Worm (Caenorhabditis elegans) whole organism, L1 larva: ENCODE results near the gene R03E9.2.

Experiments used
- C04F5.9 ChIP-seq: sonication (generic microtip); optimal IDR thresholded peaks from 2 replicates; lab custom pipeline; 2016; ENCODE audit warnings: missing genetic modification characterization, missing compliant biosample characterization
- aly-2 ChIP-seq: fragments of 150-350 bp; optimal IDR thresholded peaks from 2 replicates; lab custom pipeline; 2014; ENCODE audit warnings: missing biosample characterization, missing genetic modification characterization
- egl-13 ChIP-seq: sonication (generic microtip); optimal IDR thresholded peaks from 2 replicates; lab custom pipeline; 2016; ENCODE audit warnings: missing genotype, missing genetic modification reagents, missing genetic modification characterization, missing compliant biosample characterization
- ets-5 ChIP-seq: fragments of 200-800 bp; sonication (Bioruptor generic); IDR thresholded peaks from 2 replicates; pipeline ENCODE4 v1.3.6; 2022; ENCODE audit warnings: missing genetic modification characterization, missing compliant biosample characterization
- jun-1 ChIP-seq: fragments of 150-350 bp; optimal IDR thresholded peaks from 2 replicates; lab custom pipeline; 2014; ENCODE audit warnings: missing biosample characterization, missing genetic modification reagents, missing genetic modification characterization
- lin-39 ChIP-seq: fragments of 150-350 bp; optimal IDR thresholded peaks from 2 replicates; lab custom pipeline; 2014; ENCODE audit warnings: missing biosample characterization, missing genetic modification reagents, missing genetic modification characterization
- nhr-71 ChIP-seq: sonication (generic microtip); optimal IDR thresholded peaks from 2 replicates; lab custom pipeline; 2016; ENCODE audit warnings: mild to moderate bottlenecking, missing genetic modification characterization, moderate library complexity, missing compliant biosample characterization
- pqm-1 ChIP-seq: sonication (generic microtip); optimal IDR thresholded peaks from 3 replicates; lab custom pipeline; 2017; ENCODE audit warnings: missing biosample characterization, missing genetic modification characterization
- snpc-4 ChIP-seq: fragments of 150-350 bp; optimal IDR thresholded peaks from 2 replicates; lab custom pipeline; 2014; ENCODE audit warnings: missing biosample characterization, missing genetic modification characterization
- sptf-1 ChIP-seq: fragments of 150-350 bp; optimal IDR thresholded peaks from 2 replicates; lab custom pipeline; 2014; ENCODE audit warnings: missing biosample characterization, missing genetic modification characterization
- unc-86 ChIP-seq: sonication (generic microtip); optimal IDR thresholded peaks from 2 replicates; lab custom pipeline; 2016; ENCODE audit warnings: missing genetic modification characterization, missing compliant biosample characterization
- zip-4 ChIP-seq: fragments of 200-800 bp; sonication (Bioruptor generic); optimal IDR thresholded peaks from 2 replicates; lab custom pipeline; 2018; ENCODE audit warnings: mild to moderate bottlenecking, missing genetic modification characterization, moderate library complexity, missing compliant biosample characterization

DNA sequence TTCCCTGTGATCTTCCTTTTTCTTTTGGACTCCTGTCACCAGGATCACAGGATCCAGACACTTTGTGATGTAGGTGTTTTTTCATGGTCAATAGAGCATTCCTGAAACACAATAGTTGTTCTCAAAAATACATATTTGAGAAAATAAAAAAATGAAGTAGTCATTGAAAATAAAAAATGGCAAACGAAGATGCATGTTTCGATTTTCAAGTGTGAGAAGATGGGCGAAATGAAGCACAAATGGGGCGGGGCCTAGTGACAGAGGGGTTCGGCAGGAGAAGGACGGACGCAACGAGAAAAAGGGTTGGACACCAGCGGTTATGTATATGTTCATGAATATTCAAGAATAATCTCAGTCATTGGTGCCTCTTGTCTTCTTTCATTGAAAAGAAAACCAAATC lies 43.1 kb downstream of the R03E9.2 start, which contains the start of gene F38B6.6:
- no peak for TF ChIP-seq aly-2 (tag; lab: Kevin White, UChicago)
- no peak for TF ChIP-seq snpc-4 (tag; lab: Kevin White, UChicago)
- TF ChIP-seq nhr-71 (tag; lab: Kevin White, UChicago), result no peak
- TF ChIP-seq C04F5.9 (tag; lab: Kevin White, UChicago), result no peak
- no peak for TF ChIP-seq lin-39 (tag; lab: Kevin White, UChicago)
- no peak for TF ChIP-seq ets-5 (GFP tag; lab: Robert Waterston, UW)
- TF ChIP-seq egl-13 (tag; lab: Kevin White, UChicago), result no peak
- no peak for TF ChIP-seq unc-86 (tag; lab: Kevin White, UChicago)
- TF ChIP-seq jun-1 (tag; lab: Kevin White, UChicago), result no peak
- TF ChIP-seq pqm-1 (tag; lab: Kevin White, UChicago), result no peak
- no peak for TF ChIP-seq sptf-1
- TF ChIP-seq zip-4, result no peak
